Fruit fly (Drosophila melanogaster): ENCODE measurements around the gene CG32269.

CG32269 gene

DNA sequence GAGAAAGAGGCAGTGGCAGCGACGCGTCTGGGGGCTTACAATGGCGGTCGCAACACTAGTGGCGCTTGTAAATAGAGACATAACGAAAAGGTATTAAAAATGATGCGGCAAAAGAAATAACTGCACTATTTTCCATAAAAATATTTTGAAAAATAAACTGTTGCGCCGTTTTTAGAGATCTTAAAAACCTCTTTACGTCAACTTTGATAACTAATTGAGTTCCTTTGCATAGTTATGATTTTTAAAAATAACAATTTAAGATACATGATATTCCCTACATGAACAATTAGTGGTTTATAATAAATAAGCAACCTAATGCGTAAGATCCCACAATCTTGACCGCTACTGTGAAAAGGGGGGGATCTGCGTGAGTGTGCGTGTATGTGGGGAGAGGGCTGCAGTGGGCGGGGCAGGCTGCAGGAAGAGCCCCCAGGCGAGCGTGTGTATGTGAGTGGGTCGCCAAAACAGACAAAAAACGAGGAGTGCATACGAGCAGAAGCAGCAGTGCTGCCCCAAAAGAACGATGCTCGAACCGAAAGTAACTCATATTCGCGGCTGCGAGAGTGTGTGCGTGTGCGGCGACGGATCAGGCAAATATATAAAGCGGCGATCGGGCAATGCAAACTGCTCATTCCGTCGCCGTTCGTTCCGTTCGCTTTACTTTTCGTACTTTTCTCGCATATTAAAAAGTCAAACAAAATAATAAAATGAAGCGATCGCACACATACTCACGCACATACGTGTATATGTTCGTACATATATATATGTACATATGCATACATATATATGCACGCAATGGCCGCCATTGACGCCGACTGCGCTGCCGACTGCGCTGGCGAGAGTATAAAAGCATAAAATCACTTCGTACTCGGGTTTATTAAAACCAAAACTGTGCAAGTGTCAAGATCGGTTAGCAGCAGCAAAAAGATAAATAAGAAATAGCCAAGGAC, 40.2 kb upstream of the CG32269 start (continued):
- TF ChIP-seq CG9932 (GFP tag; IDR thresholded peaks at IDR 0.05) (no peak), CG32767 (GFP tag; IDR thresholded peaks at IDR 0.05) (0 out of 2 replicates have a peak, but pooled peaks have one; percentile 21), Neu2 (GFP tag; optimal IDR thresholded peaks at IDR 0.05; ENCODE audit: borderline replicate concordance) (no peak), pros (GFP tag; optimal IDR thresholded peaks at IDR 0.05) (no peak), CG14710 (tag; optimal IDR thresholded peaks at IDR 0.05) (peak; percentile 3), ara (GFP tag; IDR thresholded peaks at IDR 0.05) (no peak), CG17186 (GFP tag; optimal IDR thresholded peaks at IDR 0.05) (no peak), Sry-β (GFP tag; optimal IDR thresholded peaks at IDR 0.05) (no peak), CG6272 (GFP tag; IDR thresholded peaks at IDR 0.05) (no peak), CG12236 (GFP tag; optimal IDR thresholded peaks at IDR 0.05) (no peak), CG10959 (GFP tag; IDR thresholded peaks at IDR 0.05) (no peak), CG3726 (GFP tag; IDR thresholded peaks at IDR 0.05) (no peak), CG9817 (tag; optimal IDR thresholded peaks at IDR 0.05) (no peak), CG18262 (tag; optimal IDR thresholded peaks at IDR 0.05) (peak; percentile 53), CG1603 (tag; optimal IDR thresholded peaks at IDR 0.05) (no peak), B-H1 (GFP tag; IDR thresholded peaks at IDR 0.05) (no peak), CG12942 (GFP tag; optimal IDR thresholded peaks at IDR 0.05) (no peak), CG16779 (GFP tag; IDR thresholded peaks at IDR 0.05) (0 out of 2 replicates have a peak, but pooled peaks have one; percentile 21), CG12219 (GFP tag; optimal IDR thresholded peaks at IDR 0.05) (peak; percentile 38), gsb-n (tag; optimal IDR thresholded peaks at IDR 0.05) (no peak), ase (GFP tag; IDR thresholded peaks at IDR 0.05) (no peak), tio (GFP tag; optimal IDR thresholded peaks at IDR 0.05) (peak; percentile 71), Nf-YC (tag; optimal IDR thresholded peaks at IDR 0.05) (no peak), Hand (GFP tag; optimal IDR thresholded peaks at IDR 0.05) (no peak), CG1233 (GFP tag; optimal IDR thresholded peaks at IDR 0.05) (peak; percentile 28), ab (GFP tag; optimal IDR thresholded peaks at IDR 0.05) (no peak), Taf1 (GFP tag; IDR thresholded peaks at IDR 0.05) (no peak), slou (GFP tag; optimal IDR thresholded peaks at IDR 0.05) (no peak), tgo (GFP tag; IDR thresholded peaks at IDR 0.05) (0 out of 3 replicates have a peak, but pooled peaks have one; percentile 31), kay (GFP tag; optimal IDR thresholded peaks at IDR 0.05) (no peak), Side (GFP tag; optimal IDR thresholded peaks at IDR 0.05) (no peak), CG3065 (GFP tag; optimal IDR thresholded peaks at IDR 0.05) (no peak), chinmo (GFP tag; IDR thresholded peaks at IDR 0.05; ENCODE audit: partially characterized antibody) (0 out of 4 replicates have a peak, but pooled peaks have one; percentile 3), CG2712 (tag; optimal IDR thresholded peaks at IDR 0.05) (peak; percentile 54), Mad (GFP tag; optimal IDR thresholded peaks at IDR 0.05) (no peak), danr (GFP tag; IDR thresholded peaks at IDR 0.05) (no peak), tap (tag; optimal IDR thresholded peaks at IDR 0.05) (no peak), Dbx (GFP tag; IDR thresholded peaks at IDR 0.05) (no peak), Hmx (GFP tag; optimal IDR thresholded peaks at IDR 0.05) (peak; percentile 2), Trl (optimal IDR thresholded peaks at IDR 0.05) (no peak), Trl (GFP tag; optimal IDR thresholded peaks at IDR 0.05) (no peak), lab (GFP tag; optimal IDR thresholded peaks at IDR 0.05) (peak; percentile 21), pita (GFP tag; optimal IDR thresholded peaks at IDR 0.05) (no peak), Gsc (GFP tag; IDR thresholded peaks at IDR 0.05) (no peak), CG15269 (tag; optimal IDR thresholded peaks at IDR 0.05) (peak; percentile 55), CG2889 (GFP tag; IDR thresholded peaks at IDR 0.05) (no peak), NC2β (GFP tag; optimal IDR thresholded peaks at IDR 0.05) (no peak), CG11456 (GFP tag; IDR thresholded peaks at IDR 0.05) (no peak), Ada2b (GFP tag; IDR thresholded peaks at IDR 0.05) (no peak), insv (GFP tag; optimal IDR thresholded peaks at IDR 0.05) (no peak)
